Worm (Caenorhabditis elegans) whole organism, young adult: Measurements from ENCODE around the gene sru-1.

Experiments used
- B0019.2 ChIP-seq: fragments of 200-800 bp; sonication (Bioruptor generic); conservative IDR thresholded peaks from 2 replicates; pipeline ENCODE4 v1.3.6; 2022; ENCODE audit warnings: missing genetic modification reagents, missing genetic modification characterization, missing compliant biosample characterization
- B0035.1 ChIP-seq: sonication (generic microtip); optimal IDR thresholded peaks from 2 replicates; lab custom pipeline; 2016; ENCODE audit warnings: missing genetic modification characterization, mild to moderate bottlenecking, missing compliant biosample characterization, missing genotype, missing genetic modification reagents
- B0336.3 ChIP-seq: fragments of 200-800 bp; sonication (Bioruptor generic); IDR thresholded peaks from 2 replicates; pipeline ENCODE4 v1.3.6; 2022; ENCODE audit warnings: missing genetic modification characterization, missing compliant biosample characterization
- C17E4.6 ChIP-seq: fragments of 200-800 bp; sonication (Bioruptor generic); IDR thresholded peaks from 2 replicates; pipeline ENCODE4 v1.3.6; 2022; ENCODE audit warnings: missing genetic modification reagents, missing genetic modification characterization, missing compliant biosample characterization
- F23B12.7 ChIP-seq: sonication (generic microtip); optimal IDR thresholded peaks from 2 replicates; lab custom pipeline; 2017; ENCODE audit warnings: missing genetic modification characterization, mild to moderate bottlenecking, missing compliant biosample characterization, antibody characterized with exemption, moderate library complexity; ENCODE audit not compliant: insufficient read depth
- F49E8.2 ChIP-seq: sonication (generic microtip); optimal IDR thresholded peaks from 3 replicates; lab custom pipeline; 2017; ENCODE audit warnings: missing genetic modification characterization, mild to moderate bottlenecking, missing compliant biosample characterization, antibody characterized with exemption, moderate library complexity; ENCODE audit not compliant: insufficient read depth
- F57A8.1 ChIP-seq: fragments of 200-800 bp; sonication (Bioruptor generic); optimal IDR thresholded peaks from 2 replicates; lab custom pipeline; 2018; ENCODE audit warnings: mild to moderate bottlenecking, missing genetic modification characterization, moderate library complexity, missing compliant biosample characterization
- Y67H2A.10 ChIP-seq: fragments of 200-800 bp; sonication (Bioruptor generic); conservative IDR thresholded peaks from 2 replicates; pipeline ENCODE4 v1.3.6; 2022; ENCODE audit warnings: missing genetic modification reagents, missing genetic modification characterization, missing compliant biosample characterization
- Y95B8A.8 ChIP-seq: fragments of 200-800 bp; sonication (Bioruptor generic); IDR thresholded peaks from 2 replicates; pipeline ENCODE4 v1.3.6; 2022; ENCODE audit warnings: missing genetic modification reagents, missing genetic modification characterization, missing compliant biosample characterization
- ZK185.1 ChIP-seq: sonication (generic microtip); optimal IDR thresholded peaks from 2 replicates; lab custom pipeline; 2016; ENCODE audit warnings: mild to moderate bottlenecking, missing genetic modification characterization, missing compliant biosample characterization; ENCODE audit not compliant: poor library complexity, severe bottlenecking
- ama-1 ChIP-seq, 3 experiments: fragments of 150-350 bp in 1 of 3; sonication (generic microtip) in 2 of 3; optimal IDR thresholded peaks; 2 replicates each; lab custom pipeline; 2014 to 2018; ENCODE audit warnings: missing biosample characterization in 2 of 3, missing genetic modification characterization in 2 of 3, missing genetic modification reagents in 2 of 3
- aptf-3 ChIP-seq: fragments of 200-800 bp; sonication (Bioruptor generic); IDR thresholded peaks from 2 replicates; pipeline ENCODE4 v1.3.6; 2022; ENCODE audit warnings: missing genetic modification characterization, missing compliant biosample characterization
- atf-7 ChIP-seq: sonication (generic microtip); optimal IDR thresholded peaks from 2 replicates; lab custom pipeline; 2017; ENCODE audit warnings: mild to moderate bottlenecking, missing genetic modification characterization, missing compliant biosample characterization
- attf-3 ChIP-seq: fragments of 200-800 bp; sonication (Bioruptor generic); conservative IDR thresholded peaks from 2 replicates; pipeline ENCODE4 v1.3.6; 2022; ENCODE audit warnings: missing genetic modification reagents, missing genetic modification characterization, missing compliant biosample characterization
- bed-2 ChIP-seq: fragments of 200-800 bp; sonication (Bioruptor generic); IDR thresholded peaks from 2 replicates; pipeline ENCODE4 v1.3.6; 2022; ENCODE audit warnings: missing genetic modification reagents, missing genetic modification characterization, missing compliant biosample characterization
- ccch-3 ChIP-seq: fragments of 200-800 bp; sonication (Bioruptor generic); optimal IDR thresholded peaks from 2 replicates; lab custom pipeline; 2018; ENCODE audit warnings: mild to moderate bottlenecking, missing genetic modification characterization, missing compliant biosample characterization
- cebp-2 ChIP-seq: fragments of 200-800 bp; sonication (Bioruptor generic); IDR thresholded peaks from 2 replicates; pipeline ENCODE4 v1.3.6; 2022; ENCODE audit warnings: missing genetic modification characterization, missing compliant biosample characterization
- die-1 ChIP-seq: sonication (generic microtip); optimal IDR thresholded peaks from 2 replicates; lab custom pipeline; 2016; ENCODE audit warnings: missing genotype, mild to moderate bottlenecking, missing genetic modification characterization, missing compliant biosample characterization
- egrh-3 ChIP-seq: fragments of 200-800 bp; sonication (Bioruptor generic); IDR thresholded peaks from 2 replicates; pipeline ENCODE4 v1.3.6; 2022; ENCODE audit warnings: missing genetic modification reagents, missing genetic modification characterization, missing compliant biosample characterization
- fkh-3 ChIP-seq: sonication (generic microtip); optimal IDR thresholded peaks from 2 replicates; lab custom pipeline; 2016; ENCODE audit warnings: mild to moderate bottlenecking, missing genetic modification characterization, missing compliant biosample characterization
- hlh-12 ChIP-seq: sonication (generic microtip); optimal IDR thresholded peaks from 2 replicates; lab custom pipeline; 2016; ENCODE audit warnings: missing genetic modification characterization, missing compliant biosample characterization
- hrde-1 ChIP-seq: sonication (generic microtip); optimal IDR thresholded peaks from 2 replicates; lab custom pipeline; 2016; ENCODE audit warnings: missing genetic modification characterization, mild to moderate bottlenecking, missing compliant biosample characterization, moderate library complexity, missing genotype, missing genetic modification reagents, borderline replicate concordance
- lag-1 ChIP-seq: fragments of 200-800 bp; sonication (Bioruptor generic); IDR thresholded peaks from 2 replicates; pipeline ENCODE4 v1.3.6; 2022; ENCODE audit warnings: missing genetic modification reagents, missing genetic modification characterization, missing compliant biosample characterization
- let-607 ChIP-seq, 2 experiments: fragments of 200-800 bp in 1 of 2; sonication (Bioruptor generic) in 1 of 2; sonication (generic microtip) in 1 of 2; optimal IDR thresholded peaks; 2 replicates each; lab custom pipeline; 2016 to 2018; ENCODE audit warnings: mild to moderate bottlenecking in 2 of 2, missing compliant biosample characterization in 2 of 2, missing genetic modification characterization in 2 of 2, moderate library complexity in 2 of 2, missing genotype in 1 of 2
- lin-40 ChIP-seq: sonication (generic microtip); optimal IDR thresholded peaks from 2 replicates; lab custom pipeline; 2016; ENCODE audit warnings: missing genetic modification characterization, mild to moderate bottlenecking, missing compliant biosample characterization, missing genotype, missing genetic modification reagents
- lsl-1 ChIP-seq: fragments of 200-800 bp; sonication (Bioruptor generic); optimal IDR thresholded peaks from 2 replicates; lab custom pipeline; 2018; ENCODE audit warnings: mild to moderate bottlenecking, missing genetic modification characterization, moderate library complexity, missing compliant biosample characterization
- lsy-27 ChIP-seq: sonication (generic microtip); optimal IDR thresholded peaks from 2 replicates; lab custom pipeline; 2017; ENCODE audit warnings: missing genetic modification characterization, mild to moderate bottlenecking, missing compliant biosample characterization, antibody characterized with exemption, missing genotype, borderline replicate concordance; ENCODE audit not compliant: insufficient read depth
- madf-8 ChIP-seq: fragments of 200-800 bp; sonication (Bioruptor generic); conservative IDR thresholded peaks from 2 replicates; pipeline ENCODE4 v1.3.6; 2022; ENCODE audit warnings: missing genetic modification reagents, missing genetic modification characterization, missing compliant biosample characterization
- nfya-2 ChIP-seq: fragments of 200-800 bp; sonication (Bioruptor generic); IDR thresholded peaks from 2 replicates; pipeline ENCODE4 v1.3.6; 2022; ENCODE audit warnings: missing genetic modification reagents, missing genetic modification characterization, missing compliant biosample characterization
- nfyb-1 ChIP-seq: fragments of 200-800 bp; sonication (Bioruptor generic); IDR thresholded peaks from 2 replicates; pipeline ENCODE4 v1.3.6; 2022; ENCODE audit warnings: missing genetic modification reagents, missing genetic modification characterization, missing compliant biosample characterization
- nhr-80 ChIP-seq: sonication (generic microtip); optimal IDR thresholded peaks from 2 replicates; lab custom pipeline; 2016; ENCODE audit warnings: missing genetic modification characterization, missing compliant biosample characterization
- nhr-90 ChIP-seq: sonication (generic microtip); optimal IDR thresholded peaks from 2 replicates; lab custom pipeline; 2016; ENCODE audit warnings: missing genotype, mild to moderate bottlenecking, missing genetic modification characterization, missing compliant biosample characterization
- pbrm-1 ChIP-seq: fragments of 200-800 bp; sonication (Bioruptor generic); IDR thresholded peaks from 2 replicates; pipeline ENCODE4 v1.3.6; 2022; ENCODE audit warnings: missing genetic modification reagents, missing genetic modification characterization, missing compliant biosample characterization
- rec-8 ChIP-seq, 2 experiments: sonication (generic microtip); optimal IDR thresholded peaks; 2 replicates each; lab custom pipeline; 2016; ENCODE audit warnings: mild to moderate bottlenecking in 2 of 2, missing genetic modification characterization in 2 of 2, missing genetic modification reagents in 2 of 2, missing genotype in 2 of 2, missing biosample characterization in 1 of 2, missing compliant biosample characterization in 1 of 2, moderate library complexity in 1 of 2
- sdz-38 ChIP-seq: sonication (generic microtip); optimal IDR thresholded peaks from 2 replicates; lab custom pipeline; 2016; ENCODE audit warnings: missing genotype, missing genetic modification characterization, missing compliant biosample characterization
- snpc-3.4 ChIP-seq: sonication (generic microtip); optimal IDR thresholded peaks from 2 replicates; lab custom pipeline; 2017; ENCODE audit warnings: missing genetic modification characterization, mild to moderate bottlenecking, missing compliant biosample characterization, antibody characterized with exemption, moderate library complexity, missing genotype, missing genetic modification reagents
- snpc-4 ChIP-seq, 5 experiments: fragments of 150-350 bp in 1 of 5; sonication (generic microtip) in 4 of 5; optimal IDR thresholded peaks; 2 replicates each; lab custom pipeline; 2014 to 2018; ENCODE audit warnings: missing genetic modification characterization in 5 of 5, missing biosample characterization in 3 of 5, antibody characterized with exemption in 2 of 5, mild to moderate bottlenecking in 2 of 5, missing compliant biosample characterization in 2 of 5, missing genotype in 2 of 5, moderate library complexity in 2 of 5, missing genetic modification reagents in 1 of 5
- sptf-2 ChIP-seq: fragments of 200-800 bp; sonication (Bioruptor generic); optimal IDR thresholded peaks from 2 replicates; lab custom pipeline; 2018; ENCODE audit warnings: mild to moderate bottlenecking, missing genetic modification characterization, missing compliant biosample characterization
- tbp1 ChIP-seq: fragments of 200-800 bp; sonication (Bioruptor generic); optimal IDR thresholded peaks from 2 replicates; lab custom pipeline; 2018; ENCODE audit warnings: mild to moderate bottlenecking, missing genetic modification characterization, missing compliant biosample characterization
- tbx-9 ChIP-seq: sonication (generic microtip); optimal IDR thresholded peaks from 2 replicates; lab custom pipeline; 2016; ENCODE audit warnings: borderline replicate concordance, missing genetic modification characterization, inconsistent platforms, missing compliant biosample characterization
- tlf-1 ChIP-seq: fragments of 200-800 bp; sonication (Bioruptor generic); optimal IDR thresholded peaks from 2 replicates; lab custom pipeline; 2018; ENCODE audit warnings: mild to moderate bottlenecking, missing genetic modification characterization, missing compliant biosample characterization
- xnd-1 ChIP-seq: sonication (generic microtip); optimal IDR thresholded peaks from 2 replicates; lab custom pipeline; 2016; ENCODE audit warnings: missing genotype, missing genetic modification reagents, missing genetic modification characterization, missing compliant biosample characterization
- zim-3 ChIP-seq: sonication (generic microtip); optimal IDR thresholded peaks from 2 replicates; lab custom pipeline; 2017; ENCODE audit warnings: mild to moderate bottlenecking, missing genetic modification characterization, moderate library complexity, missing compliant biosample characterization
- ztf-22 ChIP-seq: fragments of 200-800 bp; sonication (Bioruptor generic); optimal IDR thresholded peaks from 2 replicates; lab custom pipeline; 2018; ENCODE audit warnings: mild to moderate bottlenecking, missing genetic modification characterization, moderate library complexity, missing compliant biosample characterization
- ztf-26 ChIP-seq: sonication (generic microtip); optimal IDR thresholded peaks from 2 replicates; lab custom pipeline; 2017; ENCODE audit warnings: missing genetic modification characterization, missing compliant biosample characterization
- ztf-6 ChIP-seq: fragments of 200-800 bp; sonication (Bioruptor generic); IDR thresholded peaks from 2 replicates; pipeline ENCODE4 v1.3.6; 2022; ENCODE audit warnings: missing genetic modification reagents, missing genetic modification characterization, missing compliant biosample characterization

The sru-1 gene

ce11 chrIV:9511640-9512039, 23.2 kb downstream of the sru-1 start (continued):
- TF ChIP-seq ccch-3, result no peak
- no peak for TF ChIP-seq ztf-22 (GFP tag; lab: Kevin White, UChicago)
- no peak for TF ChIP-seq ztf-6
- no peak for TF ChIP-seq lin-40 (tag; lab: Kevin White, UChicago)
- TF ChIP-seq snpc-4 (GFP tag; optimal IDR thresholded peaks at IDR 0.05; lab: Kevin White, UChicago), result peak; percentile 87
- TF ChIP-seq snpc-4 (tag; optimal IDR thresholded peaks at IDR 0.05; lab: Kevin White, UChicago), result peak in 3 of 4 experiments; percentile 93 to 97 (median 96)
- TF ChIP-seq egrh-3 (GFP tag; lab: Robert Waterston, UW), result no peak
- no peak for TF ChIP-seq sptf-2 (GFP tag; lab: Kevin White, UChicago)
- TF ChIP-seq bed-2, result no peak
- TF ChIP-seq ztf-26 (tag; lab: Kevin White, UChicago), result no peak
- TF ChIP-seq xnd-1 (tag; lab: Kevin White, UChicago), result no peak
- TF ChIP-seq nhr-80 (tag; lab: Kevin White, UChicago), result no peak
- no peak; the same call in 1 of the 2 replicates for TF ChIP-seq nfyb-1 (GFP tag; lab: Robert Waterston, UW)
- no peak for TF ChIP-seq attf-3
- no peak for TF ChIP-seq sdz-38 (tag; lab: Kevin White, UChicago)
- no peak for TF ChIP-seq hlh-12 (tag; lab: Kevin White, UChicago)
- no peak for TF ChIP-seq nhr-90 (tag; lab: Kevin White, UChicago)
- no peak for TF ChIP-seq ZK185.1 (tag; lab: Kevin White, UChicago)
- peak; percentile 4; the same call in 1 of the 2 replicates for TF ChIP-seq pbrm-1 (GFP tag; lab: Robert Waterston, UW)
- TF ChIP-seq F23B12.7 (tag; lab: Kevin White, UChicago), result peak; percentile 3
- no peak for TF ChIP-seq let-607 (tag; optimal IDR thresholded peaks at IDR 0.05; lab: Kevin White, UChicago)
- 0 out of 2 replicates have a peak, but pooled peaks have one; percentile 3 for TF ChIP-seq madf-8 (GFP tag; lab: Robert Waterston, UW)
- TF ChIP-seq lag-1 (GFP tag; lab: Robert Waterston, UW), result no peak
- no peak for TF ChIP-seq hrde-1
- TF ChIP-seq B0019.2, result no peak
- no peak for TF ChIP-seq cebp-2 (GFP tag; lab: Robert Waterston, UW)
- TF ChIP-seq Y67H2A.10 (GFP tag; lab: Robert Waterston, UW), result no peak
- TF ChIP-seq lsy-27 (tag; lab: Kevin White, UChicago), result no peak
- TF ChIP-seq snpc-3.4, result peak; percentile 93
- peak; percentile 53; the same call in 1 of the 2 replicates for TF ChIP-seq B0336.3 (GFP tag; lab: Robert Waterston, UW)
- no peak for TF ChIP-seq rec-8 (tag; optimal IDR thresholded peaks at IDR 0.05; lab: Kevin White, UChicago)
- no peak for TF ChIP-seq F57A8.1 (GFP tag; lab: Kevin White, UChicago)
- no peak for TF ChIP-seq zim-3 (tag; lab: Kevin White, UChicago)
- TF ChIP-seq tlf-1 (GFP tag; lab: Kevin White, UChicago), result no peak
- TF ChIP-seq ama-1 (optimal IDR thresholded peaks at IDR 0.05; lab: Kevin White, UChicago), result no peak
- TF ChIP-seq ama-1 (GFP tag; optimal IDR thresholded peaks at IDR 0.05; lab: Kevin White, UChicago), result no peak
- no peak for TF ChIP-seq die-1 (tag; lab: Kevin White, UChicago)
- peak; percentile 21 for TF ChIP-seq lsl-1 (GFP tag; lab: Kevin White, UChicago)
- no peak for TF ChIP-seq aptf-3 (GFP tag; lab: Robert Waterston, UW)
- no peak for TF ChIP-seq C17E4.6
- TF ChIP-seq atf-7 (tag; lab: Kevin White, UChicago), result no peak
- TF ChIP-seq tbp1 (GFP tag; lab: Kevin White, UChicago), result peak; percentile 47
- TF ChIP-seq Y95B8A.8 (GFP tag; lab: Robert Waterston, UW), result no peak
- TF ChIP-seq B0035.1 (tag; lab: Kevin White, UChicago), result no peak
- no peak for TF ChIP-seq fkh-3
- TF ChIP-seq tbx-9, result no peak
- no peak for TF ChIP-seq nfya-2
- TF ChIP-seq F49E8.2 (tag; lab: Kevin White, UChicago), result no peak
